Worm (Caenorhabditis elegans) whole organism, L3 larva: ENCODE measurements around the gene asg-2.

ENCODE experiments used
- ama-1 ChIP-seq: fragments of 150-350 bp; optimal IDR thresholded peaks from 2 replicates; lab custom pipeline; 2018
- ceh-16 ChIP-seq: sonication (generic microtip); optimal IDR thresholded peaks from 2 replicates; lab custom pipeline; 2017; ENCODE audit warnings: missing biosample characterization, missing genetic modification characterization
- ceh-28 ChIP-seq: fragments of 150-350 bp; optimal IDR thresholded peaks from 2 replicates; lab custom pipeline; 2014; ENCODE audit warnings: missing biosample characterization, missing genetic modification reagents, missing genetic modification characterization
- ceh-82 ChIP-seq: fragments of 150-350 bp; optimal IDR thresholded peaks from 2 replicates; lab custom pipeline; 2014; ENCODE audit warnings: missing biosample characterization, missing genetic modification characterization
- ceh-9 ChIP-seq: sonication (generic microtip); optimal IDR thresholded peaks from 2 replicates; lab custom pipeline; 2018; ENCODE audit warnings: missing biosample characterization, missing genetic modification characterization
- daf-12 ChIP-seq: fragments of 150-350 bp; optimal IDR thresholded peaks from 2 replicates; lab custom pipeline; 2014; ENCODE audit warnings: missing biosample characterization, missing genetic modification reagents, missing genetic modification characterization
- egl-27 ChIP-seq: sonication (generic microtip); optimal IDR thresholded peaks from 4 replicates; lab custom pipeline; 2017; ENCODE audit warnings: missing biosample characterization, missing genetic modification reagents, missing genetic modification characterization
- egl-5 ChIP-seq: fragments of 150-350 bp; optimal IDR thresholded peaks from 2 replicates; lab custom pipeline; 2017; ENCODE audit warnings: missing biosample characterization, missing genetic modification reagents, missing genetic modification characterization, inconsistent platforms
- elt-2 ChIP-seq: sonication (generic microtip); optimal IDR thresholded peaks from 2 replicates; lab custom pipeline; 2016; ENCODE audit warnings: missing genetic modification reagents, mild to moderate bottlenecking, missing genetic modification characterization, missing compliant biosample characterization
- elt-3 ChIP-seq, 3 experiments: fragments of 150-350 bp in 1 of 3; sonication (generic microtip) in 2 of 3; optimal IDR thresholded peaks; 2 replicates in 2 of 3; 4 replicates in 1 of 3; lab custom pipeline; 2014 to 2017; ENCODE audit warnings: missing biosample characterization in 3 of 3, missing genetic modification characterization in 3 of 3
- eor-1 ChIP-seq, 2 experiments: fragments of 150-350 bp; optimal IDR thresholded peaks; 2 replicates each; lab custom pipeline; 2014 to 2018; ENCODE audit warnings: missing biosample characterization in 2 of 2, missing genetic modification characterization in 2 of 2
- fkh-10 ChIP-seq: sonication (generic microtip); optimal IDR thresholded peaks from 2 replicates; lab custom pipeline; 2017; ENCODE audit warnings: missing biosample characterization, missing genetic modification reagents, missing genetic modification characterization
- fkh-2 ChIP-seq: fragments of 150-350 bp; optimal IDR thresholded peaks from 2 replicates; lab custom pipeline; 2014; ENCODE audit warnings: missing biosample characterization, missing genetic modification reagents, missing genetic modification characterization
- fos-1 ChIP-seq: fragments of 150-350 bp; optimal IDR thresholded peaks from 2 replicates; lab custom pipeline; 2014; ENCODE audit warnings: missing biosample characterization, missing genetic modification characterization
- hmg-11 ChIP-seq: sonication (generic microtip); optimal IDR thresholded peaks from 2 replicates; lab custom pipeline; 2016; ENCODE audit warnings: missing genetic modification characterization, missing compliant biosample characterization
- jun-1 ChIP-seq: fragments of 150-350 bp; optimal IDR thresholded peaks from 2 replicates; lab custom pipeline; 2014; ENCODE audit warnings: missing biosample characterization, missing genetic modification reagents, missing genetic modification characterization
- lin-15B ChIP-seq: fragments of 150-350 bp; optimal IDR thresholded peaks from 2 replicates; lab custom pipeline; 2014; ENCODE audit warnings: missing biosample characterization, missing genetic modification characterization
- lin-39 ChIP-seq: fragments of 150-350 bp; optimal IDR thresholded peaks from 2 replicates; lab custom pipeline; 2018; ENCODE audit warnings: missing biosample characterization, missing genetic modification reagents, missing genetic modification characterization
- nfya-1 ChIP-seq: sonication (generic microtip); optimal IDR thresholded peaks from 2 replicates; lab custom pipeline; 2017; ENCODE audit warnings: missing genetic modification characterization, mild to moderate bottlenecking, missing compliant biosample characterization, antibody characterized with exemption, moderate library complexity; ENCODE audit not compliant: insufficient read depth
- nhr-11 ChIP-seq: fragments of 150-350 bp; optimal IDR thresholded peaks from 2 replicates; lab custom pipeline; 2014; ENCODE audit warnings: missing biosample characterization, missing genetic modification characterization
- nhr-12 ChIP-seq: fragments of 150-350 bp; optimal IDR thresholded peaks from 2 replicates; lab custom pipeline; 2014; ENCODE audit warnings: missing biosample characterization, missing genetic modification characterization
- nhr-23 ChIP-seq: fragments of 150-350 bp; optimal IDR thresholded peaks from 2 replicates; lab custom pipeline; 2014; ENCODE audit warnings: missing biosample characterization, missing genetic modification reagents, missing genetic modification characterization
- nhr-25 ChIP-seq: sonication (generic microtip); optimal IDR thresholded peaks from 2 replicates; lab custom pipeline; 2017; ENCODE audit warnings: missing biosample characterization, missing genetic modification characterization
- nhr-43 ChIP-seq: sonication (generic microtip); optimal IDR thresholded peaks from 2 replicates; lab custom pipeline; 2016; ENCODE audit warnings: mild to moderate bottlenecking, missing genetic modification characterization, missing compliant biosample characterization; ENCODE audit not compliant: poor library complexity, severe bottlenecking
- nhr-67 ChIP-seq: fragments of 150-350 bp; optimal IDR thresholded peaks from 2 replicates; lab custom pipeline; 2014; ENCODE audit warnings: missing biosample characterization, missing genetic modification characterization
- pha-4 ChIP-seq: fragments of 150-350 bp; optimal IDR thresholded peaks from 2 replicates; lab custom pipeline; 2014; ENCODE audit warnings: missing biosample characterization, missing genetic modification reagents, missing genetic modification characterization
- pqm-1 ChIP-seq: fragments of 150-350 bp; optimal IDR thresholded peaks from 2 replicates; lab custom pipeline; 2017; ENCODE audit warnings: missing biosample characterization, missing genetic modification characterization, inconsistent platforms
- sea-2 ChIP-seq: fragments of 150-350 bp; sonication (generic microtip); optimal IDR thresholded peaks from 4 replicates; lab custom pipeline; 2014; ENCODE audit warnings: missing biosample characterization, missing genetic modification reagents, missing genetic modification characterization
- unc-39 ChIP-seq: sonication (generic microtip); optimal IDR thresholded peaks from 4 replicates; lab custom pipeline; 2017; ENCODE audit warnings: missing biosample characterization, missing genetic modification characterization
- unc-62 ChIP-seq: fragments of 150-350 bp; sonication (generic microtip); optimal IDR thresholded peaks from 4 replicates; lab custom pipeline; 2014; ENCODE audit warnings: missing biosample characterization, missing genetic modification reagents, missing genetic modification characterization
- ztf-11 ChIP-seq: fragments of 150-350 bp; optimal IDR thresholded peaks from 2 replicates; lab custom pipeline; 2014; ENCODE audit warnings: missing biosample characterization, missing genetic modification characterization
- ztf-4 ChIP-seq: fragments of 150-350 bp; optimal IDR thresholded peaks from 2 replicates; lab custom pipeline; 2014; ENCODE audit warnings: missing biosample characterization, missing genetic modification characterization

The asg-2 gene

DNA sequence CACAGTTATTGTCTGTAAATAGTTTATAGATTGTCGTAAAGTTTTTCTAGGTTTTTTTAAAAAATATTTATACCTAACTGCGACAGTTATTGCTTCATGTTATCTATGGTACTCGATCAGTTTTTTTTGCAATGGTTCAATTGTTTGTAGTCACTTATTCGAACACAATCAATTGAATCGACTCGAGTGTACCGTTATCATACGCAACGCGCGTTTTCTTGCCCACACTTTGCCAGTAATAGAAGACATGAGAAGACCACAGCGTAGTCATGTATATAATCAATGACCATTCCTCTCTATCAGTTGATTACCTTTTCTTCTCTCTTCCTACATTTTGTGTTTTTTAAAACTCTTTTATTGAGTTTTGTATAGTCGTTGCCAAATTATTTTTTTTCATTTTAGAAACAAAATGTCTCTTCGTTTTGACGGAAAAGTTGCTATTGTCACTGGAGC is 23.0 kb upstream of the asg-2 start, which contains the start of gene dhs-28:
Gene dhs-28 (plus strand): TSS at position 403 of the 453 bp plus-strand sequence.
- no peak for TF ChIP-seq ztf-11 (tag; lab: Kevin White, UChicago)
- TF ChIP-seq ceh-28 (tag; lab: Kevin White, UChicago), result no peak
- no peak for TF ChIP-seq jun-1 (tag; lab: Kevin White, UChicago)
- peak; percentile 42 for TF ChIP-seq ama-1 (lab: Kevin White, UChicago)
- TF ChIP-seq nhr-43, result peak; percentile 15
- no peak for TF ChIP-seq nhr-12
- peak; percentile 25 for TF ChIP-seq pha-4
- peak; percentile 90 for TF ChIP-seq pqm-1
- TF ChIP-seq elt-2 (tag; lab: Kevin White, UChicago), result peak; percentile 90

DNA sequence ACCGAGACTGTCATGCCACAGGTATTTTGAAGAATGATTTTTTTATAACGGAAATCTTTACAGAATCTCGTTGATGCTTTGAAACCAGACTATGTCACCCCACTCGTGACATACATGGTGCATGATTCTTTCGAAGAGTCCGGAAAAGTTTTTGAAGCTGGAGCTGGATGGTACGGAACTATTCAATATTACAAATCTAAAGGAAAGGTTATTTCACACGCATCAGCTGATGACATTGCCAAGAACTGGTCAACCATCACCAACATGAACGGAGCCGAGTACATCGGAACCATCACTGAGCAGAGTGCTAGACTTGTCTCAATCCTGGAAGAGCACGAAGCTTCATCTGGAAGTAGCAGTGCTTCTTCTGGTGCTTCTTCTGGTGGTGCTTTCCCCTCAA is 21.9 kb upstream of the asg-2 start:
- no peak for TF ChIP-seq egl-5 (tag; lab: Kevin White, UChicago)
- TF ChIP-seq ceh-9 (tag; lab: Kevin White, UChicago), result no peak
- no peak for TF ChIP-seq eor-1 (tag; optimal IDR thresholded peaks at IDR 0.05; lab: Kevin White, UChicago)
- no peak for TF ChIP-seq nhr-67 (tag; lab: Kevin White, UChicago)
- TF ChIP-seq fos-1 (tag; lab: Kevin White, UChicago), result no peak
- TF ChIP-seq daf-12 (tag; lab: Kevin White, UChicago), result no peak
- TF ChIP-seq ztf-4 (tag; lab: Kevin White, UChicago), result no peak
- TF ChIP-seq nfya-1 (tag; lab: Kevin White, UChicago), result no peak
- no peak for TF ChIP-seq nhr-25 (tag; lab: Kevin White, UChicago)
- no peak for TF ChIP-seq ceh-16 (tag; lab: Kevin White, UChicago)
- no peak for TF ChIP-seq jun-1 (tag; lab: Kevin White, UChicago)
- no peak for TF ChIP-seq sea-2 (GFP tag; lab: Kevin White, UChicago)
- no peak for TF ChIP-seq hmg-11 (tag; lab: Kevin White, UChicago)
- TF ChIP-seq, all 47 proteins: peak for 0

DNA sequence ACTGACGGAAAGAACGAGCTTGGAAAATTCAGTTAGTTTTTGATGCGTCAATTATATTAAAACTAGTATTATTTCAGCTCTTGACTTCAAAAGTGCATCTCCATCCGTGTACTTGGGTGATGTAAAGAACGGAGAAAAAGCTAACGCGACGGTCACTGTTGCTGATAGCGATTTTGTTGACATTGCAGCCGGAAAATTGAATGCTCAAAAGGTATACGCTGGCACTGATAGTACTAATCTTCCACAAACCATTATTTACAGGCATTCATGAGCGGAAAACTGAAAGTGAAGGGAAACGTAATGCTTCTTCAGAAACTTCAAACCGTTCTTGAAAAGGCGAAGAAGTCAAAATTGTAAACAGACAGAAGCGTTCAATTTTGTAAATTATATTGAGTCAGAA is 21.4 kb upstream of the asg-2 start:
- TF ChIP-seq ceh-82 (no peak), pha-4 (peak; percentile 57), ceh-9 (tag; lab: Kevin White, UChicago) (no peak), elt-2 (tag; lab: Kevin White, UChicago) (peak; percentile 49), nhr-11 (tag; lab: Kevin White, UChicago) (no peak), ztf-4 (tag; lab: Kevin White, UChicago) (no peak)
- TF ChIP-seq, all 47 proteins: peak for 2

DNA sequence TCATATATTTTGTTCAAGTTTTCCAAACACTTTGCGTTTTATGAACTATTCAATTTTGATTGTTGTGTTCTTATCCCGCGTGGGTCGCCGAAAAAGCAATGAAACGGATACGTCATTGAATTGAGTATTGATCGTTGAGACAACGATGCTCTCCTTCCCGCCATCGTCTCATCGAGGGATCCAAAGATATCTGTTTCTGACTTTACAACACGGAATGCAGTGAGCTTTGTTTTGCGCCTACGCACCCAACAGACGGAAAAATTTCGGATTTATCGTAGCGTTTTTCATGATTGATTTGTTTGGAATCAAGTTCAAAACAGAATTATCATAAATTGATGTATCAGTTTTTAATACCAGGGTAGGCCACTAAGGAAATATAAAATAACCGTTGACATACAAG is 18.5 kb upstream of the asg-2 start:
- TF ChIP-seq lin-15B (no peak), egl-5 (tag; lab: Kevin White, UChicago) (peak; percentile 11), pqm-1 (no peak)
- TF ChIP-seq, all 47 proteins: peak for 1

DNA sequence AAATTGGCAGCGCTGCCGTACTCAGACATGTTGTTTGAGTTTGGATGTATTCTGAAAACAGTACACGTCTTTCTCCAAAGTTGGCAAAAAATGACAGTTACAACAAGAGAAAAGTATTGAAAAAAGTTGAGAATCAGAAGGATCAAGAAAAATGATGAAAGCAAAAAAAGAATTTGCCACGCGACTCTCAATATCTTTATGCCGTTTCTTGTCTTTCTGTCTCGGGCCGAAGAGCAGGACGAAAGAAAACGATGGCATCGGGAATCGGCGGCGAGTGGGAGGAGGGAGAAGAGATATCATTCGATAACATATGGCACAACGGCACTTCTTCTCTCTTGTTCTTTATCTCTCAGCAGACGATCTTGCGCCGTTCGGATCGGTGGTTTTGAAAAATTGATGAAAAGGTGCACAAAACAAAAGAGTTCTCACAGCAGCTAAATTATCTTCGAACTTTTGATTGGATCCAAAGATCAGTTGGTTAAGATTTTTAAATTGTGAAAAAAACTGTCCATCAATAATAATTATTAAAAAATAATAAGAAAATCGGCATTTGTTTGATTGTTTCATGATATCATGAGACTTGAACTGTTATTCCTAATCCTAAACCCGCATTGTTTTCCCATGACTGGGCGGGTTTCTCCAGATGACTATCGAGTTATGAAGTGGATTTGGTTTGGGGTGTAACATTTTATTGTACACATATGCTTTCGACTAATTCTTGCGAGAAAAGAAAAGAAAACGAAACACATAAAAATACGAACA is 17.7 kb upstream of the asg-2 start, which contains the start of gene gei-15:
Gene gei-15 (minus strand): TSS at position 51 of the 762 bp plus-strand sequence.
- TF ChIP-seq fkh-2 (tag; lab: Kevin White, UChicago) (no peak), unc-39 (tag; lab: Kevin White, UChicago) (no peak), lin-39 (tag; lab: Kevin White, UChicago) (no peak), nhr-25 (tag; lab: Kevin White, UChicago) (no peak), hmg-11 (tag; lab: Kevin White, UChicago) (no peak), egl-5 (tag; lab: Kevin White, UChicago) (no peak), elt-3 (tag; optimal IDR thresholded peaks at IDR 0.05; lab: Kevin White, UChicago) (no peak), ceh-82 (no peak), egl-27 (tag; lab: Kevin White, UChicago) (no peak), ceh-28 (tag; lab: Kevin White, UChicago) (no peak), nhr-11 (tag; lab: Kevin White, UChicago) (no peak), nhr-23 (tag; lab: Kevin White, UChicago) (no peak), sea-2 (GFP tag; lab: Kevin White, UChicago) (no peak), fkh-10 (GFP tag; lab: Kevin White, UChicago) (no peak), unc-62 (GFP tag; lab: Kevin White, UChicago) (no peak), ceh-16 (tag; lab: Kevin White, UChicago) (no peak), elt-2 (tag; lab: Kevin White, UChicago) (no peak), pqm-1 (no peak)
